Worm (Caenorhabditis elegans) whole organism, L2 larva: ENCODE measurements around the gene F53H1.4.

ENCODE experiments used
- F13H6.1 ChIP-seq: sonication (generic microtip); optimal IDR thresholded peaks from 2 replicates; lab custom pipeline; 2016; ENCODE audit warnings: missing genetic modification characterization, missing compliant biosample characterization
- R02D3.7 ChIP-seq: fragments of 150-350 bp; optimal IDR thresholded peaks from 2 replicates; lab custom pipeline; 2014; ENCODE audit warnings: missing biosample characterization, missing genetic modification characterization
- ZK546.5 ChIP-seq: sonication (generic microtip); optimal IDR thresholded peaks from 2 replicates; lab custom pipeline; 2017; ENCODE audit warnings: missing biosample characterization, missing genetic modification characterization
- aly-2 ChIP-seq: fragments of 150-350 bp; optimal IDR thresholded peaks from 2 replicates; lab custom pipeline; 2014; ENCODE audit warnings: missing biosample characterization, missing genetic modification characterization
- ama-1 ChIP-seq: fragments of 150-350 bp; optimal IDR thresholded peaks from 2 replicates; lab custom pipeline; 2018; ENCODE audit warnings: inconsistent platforms
- ceh-16 ChIP-seq: fragments of 150-350 bp; optimal IDR thresholded peaks from 2 replicates; lab custom pipeline; 2014; ENCODE audit warnings: missing biosample characterization, missing genetic modification characterization
- ceh-82 ChIP-seq: fragments of 150-350 bp; optimal IDR thresholded peaks from 2 replicates; lab custom pipeline; 2014; ENCODE audit warnings: missing biosample characterization, missing genetic modification characterization
- crh-2 ChIP-seq: sonication (generic microtip); optimal IDR thresholded peaks from 2 replicates; lab custom pipeline; 2017; ENCODE audit warnings: missing biosample characterization, missing genetic modification characterization
- dmd-4 ChIP-seq: sonication (generic microtip); optimal IDR thresholded peaks from 2 replicates; lab custom pipeline; 2017; ENCODE audit warnings: missing biosample characterization, missing genetic modification characterization
- elt-1 ChIP-seq: fragments of 150-350 bp; optimal IDR thresholded peaks from 2 replicates; lab custom pipeline; 2014; ENCODE audit warnings: missing biosample characterization, missing genetic modification characterization
- elt-3 ChIP-seq: sonication (generic microtip); optimal IDR thresholded peaks from 2 replicates; lab custom pipeline; 2017; ENCODE audit warnings: missing biosample characterization, missing genetic modification characterization
- fos-1 ChIP-seq: fragments of 150-350 bp; optimal IDR thresholded peaks from 2 replicates; lab custom pipeline; 2014; ENCODE audit warnings: missing biosample characterization, missing genetic modification characterization
- gmeb-1 ChIP-seq: fragments of 150-350 bp; optimal IDR thresholded peaks from 2 replicates; lab custom pipeline; 2014; ENCODE audit warnings: missing biosample characterization, missing genetic modification characterization
- lin-13 ChIP-seq: fragments of 150-350 bp; optimal IDR thresholded peaks from 2 replicates; lab custom pipeline; 2014; ENCODE audit warnings: missing biosample characterization, missing genetic modification reagents, missing genetic modification characterization
- lin-39 ChIP-seq: fragments of 150-350 bp; optimal IDR thresholded peaks from 2 replicates; lab custom pipeline; 2014; ENCODE audit warnings: missing biosample characterization, missing genetic modification reagents, missing genetic modification characterization
- mab-5 ChIP-seq: fragments of 150-350 bp; optimal IDR thresholded peaks from 2 replicates; lab custom pipeline; 2014; ENCODE audit warnings: missing biosample characterization, missing genetic modification characterization
- mbf-1 ChIP-seq: sonication (generic microtip); optimal IDR thresholded peaks from 2 replicates; lab custom pipeline; 2017; ENCODE audit warnings: missing biosample characterization, missing genetic modification characterization
- nhr-10 ChIP-seq: sonication (generic microtip); optimal IDR thresholded peaks from 2 replicates; lab custom pipeline; 2017; ENCODE audit warnings: missing biosample characterization, missing genetic modification characterization
- nhr-12 ChIP-seq: fragments of 150-350 bp; optimal IDR thresholded peaks from 2 replicates; lab custom pipeline; 2014; ENCODE audit warnings: missing biosample characterization, missing genetic modification characterization
- nhr-129 ChIP-seq: fragments of 150-350 bp; optimal IDR thresholded peaks from 2 replicates; lab custom pipeline; 2014; ENCODE audit warnings: missing biosample characterization, missing genetic modification characterization
- nhr-21 ChIP-seq: fragments of 150-350 bp; optimal IDR thresholded peaks from 2 replicates; lab custom pipeline; 2014; ENCODE audit warnings: missing biosample characterization, missing genetic modification characterization
- nhr-23 ChIP-seq: fragments of 150-350 bp; optimal IDR thresholded peaks from 2 replicates; lab custom pipeline; 2014; ENCODE audit warnings: missing biosample characterization, missing genetic modification reagents, missing genetic modification characterization
- nhr-25 ChIP-seq: fragments of 150-350 bp; sonication (generic microtip); optimal IDR thresholded peaks from 3 replicates; lab custom pipeline; 2014; ENCODE audit warnings: missing biosample characterization, missing genetic modification characterization
- nhr-6 ChIP-seq: fragments of 150-350 bp; optimal IDR thresholded peaks from 2 replicates; lab custom pipeline; 2014; ENCODE audit warnings: missing biosample characterization, missing genetic modification characterization
- nhr-77 ChIP-seq: fragments of 150-350 bp; optimal IDR thresholded peaks from 2 replicates; lab custom pipeline; 2014; ENCODE audit warnings: missing biosample characterization, missing genetic modification characterization
- peb-1 ChIP-seq: fragments of 150-350 bp; optimal IDR thresholded peaks from 2 replicates; lab custom pipeline; 2014; ENCODE audit warnings: missing biosample characterization, missing genetic modification characterization
- sem-4 ChIP-seq: fragments of 150-350 bp; optimal IDR thresholded peaks from 2 replicates; lab custom pipeline; 2014; ENCODE audit warnings: missing biosample characterization, missing genetic modification reagents, missing genetic modification characterization
- skn-1 ChIP-seq: sonication (generic microtip); optimal IDR thresholded peaks from 2 replicates; lab custom pipeline; 2017; ENCODE audit warnings: missing biosample characterization, missing genetic modification characterization
- sma-3 ChIP-seq: sonication (generic microtip); optimal IDR thresholded peaks from 2 replicates; lab custom pipeline; 2016; ENCODE audit warnings: missing genetic modification reagents, missing genetic modification characterization, missing compliant biosample characterization
- sma-9 ChIP-seq, 2 experiments: fragments of 150-350 bp in 1 of 2; sonication (generic microtip) in 1 of 2; optimal IDR thresholded peaks; 2 replicates each; lab custom pipeline; 2014 to 2016; ENCODE audit warnings: missing genetic modification characterization in 2 of 2, mild to moderate bottlenecking in 1 of 2, missing biosample characterization in 1 of 2, missing compliant biosample characterization in 1 of 2, missing genetic modification reagents in 1 of 2, moderate library complexity in 1 of 2
- unc-39 ChIP-seq: fragments of 150-350 bp; optimal IDR thresholded peaks from 2 replicates; lab custom pipeline; 2014; ENCODE audit warnings: missing biosample characterization, missing genetic modification characterization
- unc-62 ChIP-seq: fragments of 150-350 bp; optimal IDR thresholded peaks from 2 replicates; lab custom pipeline; 2014; ENCODE audit warnings: missing biosample characterization, missing genetic modification reagents, missing genetic modification characterization
- ztf-1 ChIP-seq: fragments of 200-800 bp; sonication (Bioruptor generic); conservative IDR thresholded peaks from 2 replicates; pipeline ENCODE4 v1.3.6; 2022; ENCODE audit warnings: missing genetic modification characterization, missing compliant biosample characterization
- ztf-11 ChIP-seq: sonication (generic microtip); optimal IDR thresholded peaks from 2 replicates; lab custom pipeline; 2017; ENCODE audit warnings: missing biosample characterization, missing genetic modification characterization
- ztf-4 ChIP-seq: fragments of 150-350 bp; optimal IDR thresholded peaks from 2 replicates; lab custom pipeline; 2014; ENCODE audit warnings: missing biosample characterization, missing genetic modification characterization

The F53H1.4 gene

ce11 chrIV:1365771-1366170, 55.8 kb downstream of the F53H1.4 start:
- TF ChIP-seq fos-1 (tag; lab: Kevin White, UChicago) (no peak), lin-13 (GFP tag; lab: Kevin White, UChicago) (no peak), gmeb-1 (tag; lab: Kevin White, UChicago) (no peak)
- TF ChIP-seq, all 48 proteins: peak for 0

DNA sequence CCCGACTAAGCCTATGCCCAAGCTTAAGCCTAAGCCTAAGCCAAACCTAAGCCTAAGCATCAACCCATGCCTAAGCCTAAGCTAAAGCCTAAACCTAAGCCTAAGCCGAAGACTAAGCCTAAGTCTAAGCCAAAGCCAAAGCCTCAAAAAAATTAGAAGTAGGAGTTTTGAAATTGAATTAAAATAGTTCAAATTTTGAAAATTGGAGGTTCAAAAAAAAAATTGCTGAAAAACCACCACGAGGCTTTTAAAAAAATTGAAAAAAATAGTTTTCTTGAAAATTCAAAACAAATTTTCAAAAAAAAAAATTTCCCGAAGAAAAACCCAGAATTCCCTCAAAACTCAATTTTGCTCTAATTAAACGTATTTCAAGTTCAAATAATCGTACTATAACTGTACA, 57.1 kb downstream of the F53H1.4 start:
- TF ChIP-seq elt-3 (tag; lab: Kevin White, UChicago) (no peak), nhr-12 (tag; lab: Kevin White, UChicago) (no peak), mab-5 (tag; lab: Kevin White, UChicago) (no peak), F13H6.1 (tag; lab: Kevin White, UChicago) (no peak), sma-3 (GFP tag; lab: Kevin White, UChicago) (no peak), nhr-10 (tag; lab: Kevin White, UChicago) (no peak), nhr-21 (no peak), nhr-23 (tag; lab: Kevin White, UChicago) (no peak), ama-1 (lab: Kevin White, UChicago) (no peak), ztf-4 (tag; lab: Kevin White, UChicago) (no peak), ceh-16 (tag; lab: Kevin White, UChicago) (no peak)

ce11 chrIV:1371300-1371699, 61.3 kb downstream of the F53H1.4 start:
- TF ChIP-seq lin-39 (tag; lab: Kevin White, UChicago), result no peak
- TF ChIP-seq ztf-1 (GFP tag; lab: Robert Waterston, UW), result no peak
- TF ChIP-seq mab-5 (tag; lab: Kevin White, UChicago), result no peak
- no peak for TF ChIP-seq ama-1 (lab: Kevin White, UChicago)
- TF ChIP-seq ztf-11 (tag; lab: Kevin White, UChicago), result no peak
- no peak for TF ChIP-seq ceh-82 (tag; lab: Kevin White, UChicago)
- TF ChIP-seq F13H6.1 (tag; lab: Kevin White, UChicago), result no peak
- TF ChIP-seq nhr-21, result peak; percentile 34
- peak; percentile 79 for TF ChIP-seq nhr-25 (tag; lab: Kevin White, UChicago)
- no peak for TF ChIP-seq elt-3 (tag; lab: Kevin White, UChicago)
- no peak for TF ChIP-seq R02D3.7 (tag; lab: Kevin White, UChicago)
- TF ChIP-seq unc-62 (GFP tag; lab: Kevin White, UChicago), result no peak
- TF ChIP-seq peb-1 (tag; lab: Kevin White, UChicago), result peak; percentile 50
- no peak for TF ChIP-seq dmd-4 (tag; lab: Kevin White, UChicago)
- no peak for TF ChIP-seq sma-9 (GFP tag; optimal IDR thresholded peaks at IDR 0.05; lab: Kevin White, UChicago)
- TF ChIP-seq sma-9 (tag; optimal IDR thresholded peaks at IDR 0.05; lab: Kevin White, UChicago), result no peak
- no peak for TF ChIP-seq ceh-16 (tag; lab: Kevin White, UChicago)
- TF ChIP-seq nhr-12 (tag; lab: Kevin White, UChicago), result no peak
- no peak for TF ChIP-seq skn-1 (tag; lab: Kevin White, UChicago)
- no peak for TF ChIP-seq aly-2

DNA sequence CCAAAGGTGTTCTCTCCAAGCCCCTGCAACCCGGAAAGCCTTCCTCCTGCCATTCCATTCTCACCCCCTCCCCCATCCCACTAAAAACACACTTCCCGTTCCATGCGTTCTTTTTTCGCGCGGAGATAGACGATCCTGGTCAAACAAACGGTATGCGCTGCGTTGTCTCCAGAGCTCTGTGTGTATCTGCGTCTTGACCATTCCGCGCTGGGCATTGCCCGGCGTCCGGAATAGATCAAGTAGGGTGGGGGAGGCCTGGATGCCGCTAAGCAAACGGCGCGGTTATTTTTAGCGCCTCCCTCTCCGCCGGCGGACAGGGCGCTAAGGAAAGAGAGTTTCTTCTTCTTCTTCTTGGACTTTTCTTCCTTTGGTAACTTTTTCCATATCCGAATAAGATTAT, 65.3 kb downstream of the F53H1.4 start:
- TF ChIP-seq fos-1 (tag; lab: Kevin White, UChicago) (no peak), nhr-6 (tag; lab: Kevin White, UChicago) (no peak), sem-4 (tag; lab: Kevin White, UChicago) (no peak)

DNA sequence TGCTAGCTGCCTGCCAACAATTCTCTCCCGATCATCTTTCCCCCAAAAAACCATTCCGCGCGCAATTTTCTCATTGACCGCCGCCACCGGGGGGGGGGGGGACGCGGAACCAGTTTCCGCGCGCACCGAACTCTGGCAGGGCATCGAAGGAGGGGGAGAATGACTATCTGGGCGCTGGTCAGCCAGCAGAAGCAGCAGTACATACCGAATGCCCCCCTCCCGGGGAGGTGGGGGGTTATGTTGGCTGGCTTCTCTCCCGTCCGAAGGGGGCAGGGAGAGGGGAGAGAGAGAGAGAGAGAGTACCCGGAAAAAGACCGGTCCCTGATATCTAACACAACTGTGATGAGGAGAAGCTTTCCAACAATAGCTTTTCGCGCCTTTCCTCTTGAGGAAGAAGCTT, 67.7 kb downstream of the F53H1.4 start:
- no peak for TF ChIP-seq sma-9 (GFP tag; optimal IDR thresholded peaks at IDR 0.05; lab: Kevin White, UChicago)
- TF ChIP-seq sma-9 (tag; optimal IDR thresholded peaks at IDR 0.05; lab: Kevin White, UChicago), result no peak
- no peak for TF ChIP-seq elt-1 (tag; lab: Kevin White, UChicago)
- TF ChIP-seq peb-1 (tag; lab: Kevin White, UChicago), result no peak
- TF ChIP-seq nhr-129 (tag; lab: Kevin White, UChicago), result no peak
- TF ChIP-seq nhr-77 (tag; lab: Kevin White, UChicago), result no peak
- no peak for TF ChIP-seq nhr-12 (tag; lab: Kevin White, UChicago)
- no peak for TF ChIP-seq sem-4 (tag; lab: Kevin White, UChicago)
- TF ChIP-seq unc-39, result no peak
- TF ChIP-seq mbf-1, result no peak
- TF ChIP-seq crh-2 (tag; lab: Kevin White, UChicago), result no peak
- TF ChIP-seq ZK546.5 (tag; lab: Kevin White, UChicago), result no peak
